Worm (Caenorhabditis elegans) whole organism, L4/young adult: Measurements from ENCODE around the gene F46C5.2.

Experiments
- W03F9.2 ChIP-seq: fragments of 150-350 bp; optimal IDR thresholded peaks from 2 replicates; lab custom pipeline; 2014; ENCODE audit warnings: missing biosample characterization, missing genetic modification characterization
- dao-5 ChIP-seq: sonication (generic microtip); optimal IDR thresholded peaks from 2 replicates; lab custom pipeline; 2016; ENCODE audit warnings: missing genotype, missing genetic modification characterization, moderate library complexity, missing compliant biosample characterization
- him-1 ChIP-seq: sonication (generic microtip); optimal IDR thresholded peaks from 2 replicates; lab custom pipeline; 2016; ENCODE audit warnings: missing genotype, missing genetic modification reagents, missing genetic modification characterization, missing compliant biosample characterization

ce11 chrII:8844465-8845126 is 15.5 kb upstream of the F46C5.2 start, which contains the start of gene F46C5.6:
- TF ChIP-seq him-1 (tag; lab: Kevin White, UChicago) (no peak), W03F9.2 (tag; lab: Kevin White, UChicago) (no peak), dao-5 (no peak)
